Fruit fly (Drosophila melanogaster) whole organism, embryonic: Measurements from ENCODE around the gene kri.

Experiments used
- Adf1 ChIP-seq: fragments of 200-800 bp; sonication (Bioruptor generic); IDR thresholded peaks from 2 replicates; pipeline ENCODE4 v1.3.6; 2022; ENCODE audit warnings: missing biosample characterization, missing genetic modification characterization
- CG10959 ChIP-seq: fragments of 200-800 bp; sonication (Bioruptor generic); IDR thresholded peaks from 2 replicates; pipeline ENCODE4 v1.3.6; 2022; ENCODE audit warnings: missing biosample characterization, missing genetic modification characterization
- CG11695 ChIP-seq: fragments of 200-800 bp; sonication (Bioruptor generic); IDR thresholded peaks from 3 replicates; pipeline ENCODE4 v1.3.6; 2022; ENCODE audit warnings: missing biosample characterization, missing genetic modification characterization
- CG13123 ChIP-seq: fragments of 200-800 bp; sonication (Bioruptor generic); optimal IDR thresholded peaks from 2 replicates; lab custom pipeline; 2016; ENCODE audit warnings: missing biosample characterization, missing genetic modification characterization
- CG13775 ChIP-seq: fragments of 200-800 bp; sonication (Bioruptor generic); optimal IDR thresholded peaks from 3 replicates; lab custom pipeline; 2017; ENCODE audit warnings: missing biosample characterization, mild to moderate bottlenecking, missing genetic modification characterization
- CG15479 ChIP-seq: fragments of 200-800 bp; sonication (Bioruptor generic); optimal IDR thresholded peaks from 3 replicates; lab custom pipeline; 2019; ENCODE audit warnings: missing biosample characterization, mild to moderate bottlenecking, missing genetic modification characterization, moderate library complexity
- CG15601 ChIP-seq: fragments of 200-800 bp; sonication (Bioruptor generic); optimal IDR thresholded peaks from 3 replicates; lab custom pipeline; 2019; ENCODE audit warnings: missing biosample characterization, mild to moderate bottlenecking, missing genetic modification characterization, moderate library complexity
- CG16813 ChIP-seq: fragments of 200-800 bp; sonication (Bioruptor generic); IDR thresholded peaks from 3 replicates; pipeline ENCODE4 v1.3.6; 2022; ENCODE audit warnings: missing biosample characterization, missing genetic modification characterization; ENCODE audit not compliant: partially characterized antibody
- CG17328 ChIP-seq: fragments of 200-800 bp; sonication (Bioruptor generic); IDR thresholded peaks from 2 replicates; pipeline ENCODE4 v1.3.6; 2022; ENCODE audit warnings: missing biosample characterization, missing genetic modification characterization
- CG17829 ChIP-seq: fragments of 200-800 bp; optimal IDR thresholded peaks from 2 replicates; lab custom pipeline; 2019; ENCODE audit warnings: missing biosample characterization, mild to moderate bottlenecking, missing genetic modification characterization, moderate library complexity
- CG2199 ChIP-seq: fragments of 200-800 bp; sonication (Bioruptor generic); IDR thresholded peaks from 3 replicates; pipeline ENCODE4 v1.3.6; 2022; ENCODE audit warnings: missing biosample characterization, missing genetic modification characterization
- CG34376 ChIP-seq: fragments of 200-800 bp; sonication (Bioruptor generic); optimal IDR thresholded peaks from 2 replicates; lab custom pipeline; 2018; ENCODE audit warnings: missing biosample characterization, mild to moderate bottlenecking, missing genetic modification characterization
- CG3847 ChIP-seq: fragments of 200-800 bp; sonication (Bioruptor generic); IDR thresholded peaks from 2 replicates; pipeline ENCODE4 v1.3.6; 2022; ENCODE audit warnings: missing biosample characterization, missing genetic modification characterization
- CG4707 ChIP-seq: fragments of 200-800 bp; sonication (Bioruptor generic); optimal IDR thresholded peaks from 2 replicates; lab custom pipeline; 2018; ENCODE audit warnings: missing biosample characterization, mild to moderate bottlenecking, missing genetic modification characterization, moderate library complexity
- CG6272 ChIP-seq: fragments of 200-800 bp; sonication (Bioruptor generic); IDR thresholded peaks from 2 replicates; pipeline ENCODE4 v1.3.6; 2022; ENCODE audit warnings: missing biosample characterization, missing genetic modification characterization
- CG6689 ChIP-seq: fragments of 200-800 bp; sonication (Bioruptor generic); IDR thresholded peaks from 2 replicates; pipeline ENCODE4 v1.3.6; 2022; ENCODE audit warnings: missing biosample characterization, missing genetic modification characterization
- CG6791 ChIP-seq: fragments of 200-800 bp; sonication (Bioruptor generic); IDR thresholded peaks from 3 replicates; pipeline ENCODE4 v1.3.6; 2022; ENCODE audit warnings: missing biosample characterization, missing genetic modification characterization; ENCODE audit not compliant: partially characterized antibody
- CG6813 ChIP-seq: fragments of 200-800 bp; sonication (Bioruptor generic); optimal IDR thresholded peaks from 2 replicates; lab custom pipeline; 2017; ENCODE audit warnings: missing biosample characterization, missing genetic modification characterization, mild to moderate bottlenecking, moderate library complexity, missing genetic modification reagents
- CG7745 ChIP-seq: fragments of 200-800 bp; sonication (Bioruptor generic); optimal IDR thresholded peaks from 2 replicates; lab custom pipeline; 2018; ENCODE audit warnings: missing biosample characterization, mild to moderate bottlenecking, missing genetic modification characterization, moderate library complexity
- CG7786 ChIP-seq: fragments of 200-800 bp; sonication (Bioruptor generic); optimal IDR thresholded peaks from 2 replicates; lab custom pipeline; 2016; ENCODE audit warnings: missing biosample characterization, missing genetic modification characterization
- CG8290 ChIP-seq, 3 experiments: fragments of 200-800 bp; sonication (Bioruptor generic); optimal IDR thresholded peaks; 2 replicates each; lab custom pipeline; 2016 to 2019; ENCODE audit warnings: missing biosample characterization in 3 of 3, missing genetic modification characterization in 3 of 3, mild to moderate bottlenecking in 2 of 3, moderate library complexity in 1 of 3
- CG8478 ChIP-seq: fragments of >200 bp; optimal IDR thresholded peaks from 2 replicates; lab custom pipeline; 2018
- CG8765 ChIP-seq: fragments of 200-800 bp; sonication (Bioruptor generic); IDR thresholded peaks from 2 replicates; pipeline ENCODE4 v1.3.6; 2022; ENCODE audit warnings: missing biosample characterization, missing genetic modification characterization
- CG9817 ChIP-seq: fragments of 200-800 bp; sonication (Bioruptor generic); optimal IDR thresholded peaks from 2 replicates; lab custom pipeline; 2018; ENCODE audit warnings: missing biosample characterization, mild to moderate bottlenecking, missing genetic modification characterization, moderate library complexity
- Hr3 ChIP-seq: fragments of 200-800 bp; sonication (Bioruptor generic); optimal IDR thresholded peaks from 3 replicates; lab custom pipeline; 2016; ENCODE audit warnings: missing biosample characterization, missing genetic modification characterization
- Nf-YC ChIP-seq: fragments of 200-800 bp; optimal IDR thresholded peaks from 3 replicates; lab custom pipeline; 2019; ENCODE audit warnings: missing biosample characterization, mild to moderate bottlenecking, missing genetic modification characterization, moderate library complexity
- Optix ChIP-seq: fragments of 200-800 bp; sonication (Bioruptor generic); IDR thresholded peaks from 3 replicates; pipeline ENCODE4 v1.3.6; 2022; ENCODE audit warnings: missing biosample characterization, missing genetic modification characterization
- Rfx ChIP-seq: fragments of 200-800 bp; sonication (Bioruptor generic); IDR thresholded peaks from 2 replicates; pipeline ENCODE4 v1.3.6; 2022; ENCODE audit warnings: missing biosample characterization, missing genetic modification characterization
- Stat92E ChIP-seq, 3 experiments: fragments of >200 bp in 2 of 3; fragments of 200-800 bp in 1 of 3; sonication (Bioruptor generic) in 1 of 3; optimal IDR thresholded peaks; 2 replicates each; lab custom pipeline; 2017 to 2019; ENCODE audit warnings: missing biosample characterization in 3 of 3, missing genetic modification characterization in 3 of 3, mild to moderate bottlenecking in 1 of 3, moderate library complexity in 1 of 3
- Xrp1 ChIP-seq: fragments of 200-800 bp; sonication (Bioruptor generic); IDR thresholded peaks from 2 replicates; pipeline ENCODE4 v1.3.6; 2022; ENCODE audit warnings: missing biosample characterization, missing genetic modification characterization
- cas ChIP-seq: fragments of 200-800 bp; sonication (Bioruptor generic); IDR thresholded peaks from 2 replicates; pipeline ENCODE4 v1.3.6; 2022; ENCODE audit warnings: missing biosample characterization, missing genetic modification characterization
- cato ChIP-seq: fragments of 200-800 bp; sonication (Bioruptor generic); optimal IDR thresholded peaks from 2 replicates; lab custom pipeline; 2016; ENCODE audit warnings: missing biosample characterization, missing genetic modification characterization, borderline replicate concordance
- chm ChIP-seq: fragments of 200-800 bp; sonication (Bioruptor generic); IDR thresholded peaks from 2 replicates; pipeline ENCODE4 v1.3.6; 2022; ENCODE audit warnings: missing biosample characterization, missing genetic modification characterization
- ci ChIP-seq: fragments of 200-800 bp; sonication (Bioruptor generic); IDR thresholded peaks from 3 replicates; pipeline ENCODE4 v1.3.6; 2022; ENCODE audit warnings: missing biosample characterization, missing genetic modification characterization
- da ChIP-seq: fragments of 200-800 bp; sonication (Bioruptor generic); optimal IDR thresholded peaks from 2 replicates; lab custom pipeline; 2016; ENCODE audit warnings: missing biosample characterization, missing genetic modification characterization
- exex ChIP-seq: fragments of 200-800 bp; sonication (Bioruptor generic); optimal IDR thresholded peaks from 4 replicates; lab custom pipeline; 2018; ENCODE audit warnings: missing biosample characterization, mild to moderate bottlenecking, missing genetic modification characterization, moderate library complexity
- gcm ChIP-seq: fragments of 200-800 bp; sonication (Bioruptor generic); optimal IDR thresholded peaks from 2 replicates; lab custom pipeline; 2019; ENCODE audit warnings: missing biosample characterization, mild to moderate bottlenecking, missing genetic modification characterization, moderate library complexity
- gfzf ChIP-seq: fragments of 200-800 bp; sonication (Bioruptor generic); optimal IDR thresholded peaks from 2 replicates; lab custom pipeline; 2016; ENCODE audit warnings: missing biosample characterization, mild to moderate bottlenecking, missing genetic modification characterization, moderate library complexity
- grn ChIP-seq: fragments of 200-800 bp; sonication (Bioruptor generic); optimal IDR thresholded peaks from 3 replicates; lab custom pipeline; 2017; ENCODE audit warnings: missing biosample characterization, missing genetic modification characterization
- gt ChIP-seq: fragments of 200-800 bp; sonication (Bioruptor generic); IDR thresholded peaks from 2 replicates; pipeline ENCODE4 v1.3.6; 2022; ENCODE audit warnings: missing biosample characterization, missing genetic modification characterization
- jumu ChIP-seq: fragments of 200-800 bp; sonication (Bioruptor generic); optimal IDR thresholded peaks from 3 replicates; lab custom pipeline; 2016; ENCODE audit warnings: missing biosample characterization, missing genetic modification characterization
- lab ChIP-seq: fragments of 200-800 bp; sonication (Bioruptor generic); optimal IDR thresholded peaks from 3 replicates; lab custom pipeline; 2017; ENCODE audit warnings: missing biosample characterization, missing genetic modification characterization, mild to moderate bottlenecking, moderate library complexity, missing genetic modification reagents
- mirr ChIP-seq: fragments of 200-800 bp; sonication (Bioruptor generic); optimal IDR thresholded peaks from 3 replicates; lab custom pipeline; 2018; ENCODE audit warnings: missing biosample characterization, mild to moderate bottlenecking, missing genetic modification characterization
- nerfin-1 ChIP-seq: fragments of 200-800 bp; sonication (Bioruptor generic); optimal IDR thresholded peaks from 3 replicates; lab custom pipeline; 2019; ENCODE audit warnings: missing biosample characterization, mild to moderate bottlenecking, missing genetic modification characterization, moderate library complexity
- pb ChIP-seq: fragments of 200-800 bp; sonication (Bioruptor generic); optimal IDR thresholded peaks from 3 replicates; lab custom pipeline; 2016; ENCODE audit warnings: missing biosample characterization, missing genetic modification characterization
- phol ChIP-seq: fragments of 200-800 bp; sonication (Bioruptor generic); optimal IDR thresholded peaks from 3 replicates; lab custom pipeline; 2018; ENCODE audit warnings: missing biosample characterization, mild to moderate bottlenecking, missing genetic modification characterization, moderate library complexity
- ro ChIP-seq: fragments of 200-800 bp; sonication (Bioruptor generic); IDR thresholded peaks from 2 replicates; pipeline ENCODE4 v1.3.6; 2022; ENCODE audit warnings: missing biosample characterization, missing genetic modification characterization
- scrt ChIP-seq: fragments of 200-800 bp; sonication (Bioruptor generic); optimal IDR thresholded peaks from 2 replicates; lab custom pipeline; 2018; ENCODE audit warnings: missing biosample characterization, mild to moderate bottlenecking, missing genetic modification characterization, moderate library complexity
- sd ChIP-seq: fragments of 200-800 bp; sonication (Bioruptor generic); optimal IDR thresholded peaks from 3 replicates; lab custom pipeline; 2018; ENCODE audit warnings: missing biosample characterization, mild to moderate bottlenecking, missing genetic modification characterization, moderate library complexity
- wdn ChIP-seq: fragments of 200-800 bp; sonication (Bioruptor generic); IDR thresholded peaks from 2 replicates; pipeline ENCODE4 v1.3.6; 2022; ENCODE audit warnings: missing biosample characterization, missing genetic modification characterization

The kri gene

dm6 chr3L:5809642-5810279 is 1.0 kb upstream of the kri start (continued):
- TF ChIP-seq Hr3 (GFP tag; lab: Kevin White, UChicago) (no peak), wdn (GFP tag; lab: Robert Waterston, UW) (no peak), CG8478 (no peak), CG8765 (GFP tag; lab: Robert Waterston, UW) (no peak; the same call in 1 of the 2 replicates), scrt (GFP tag; lab: Kevin White, UChicago) (no peak), cato (GFP tag; lab: Kevin White, UChicago) (no peak), CG6813 (GFP tag; lab: Kevin White, UChicago) (no peak), CG15601 (tag; lab: Kevin White, UChicago) (no peak), CG16813 (GFP tag; lab: Robert Waterston, UW) (no peak), CG3847 (GFP tag; lab: Robert Waterston, UW) (no peak), Stat92E (GFP tag; optimal IDR thresholded peaks at IDR 0.05; lab: Kevin White, UChicago) (no peak), Optix (GFP tag; lab: Robert Waterston, UW) (no peak), CG8290 (GFP tag; optimal IDR thresholded peaks at IDR 0.05; lab: Kevin White, UChicago) (no peak), CG8290 (tag; optimal IDR thresholded peaks at IDR 0.05; lab: Kevin White, UChicago) (peak in 1 of 2 experiments; percentile 5), gcm (no peak), gfzf (no peak), ci (no peak), lab (GFP tag; lab: Kevin White, UChicago) (peak; percentile 74), Adf1 (GFP tag; lab: Robert Waterston, UW) (peak; percentile 45), CG6791 (GFP tag; lab: Robert Waterston, UW) (no peak), mirr (GFP tag; lab: Kevin White, UChicago) (peak; percentile 71), sd (tag; lab: Kevin White, UChicago) (peak; percentile 59), CG13123 (GFP tag; lab: Kevin White, UChicago) (no peak), CG2199 (GFP tag; lab: Robert Waterston, UW) (no peak), pb (GFP tag; lab: Kevin White, UChicago) (no peak), grn (GFP tag; lab: Kevin White, UChicago) (peak; percentile 97), chm (GFP tag; lab: Robert Waterston, UW) (0 out of 2 replicates have a peak, but pooled peaks have one; percentile 16), cas (no peak), exex (tag; lab: Kevin White, UChicago) (peak; percentile 92), CG13775 (GFP tag; lab: Kevin White, UChicago) (no peak), CG6689 (no peak), ro (GFP tag; lab: Robert Waterston, UW) (no peak), CG11695 (GFP tag; lab: Robert Waterston, UW) (no peak), CG7745 (tag; lab: Kevin White, UChicago) (peak; percentile 67), CG7786 (GFP tag; lab: Kevin White, UChicago) (no peak), phol (tag; lab: Kevin White, UChicago) (no peak), CG4707 (GFP tag; lab: Kevin White, UChicago) (no peak), Xrp1 (GFP tag; lab: Robert Waterston, UW) (no peak), Rfx (no peak), CG6272 (GFP tag; lab: Robert Waterston, UW) (no peak), da (GFP tag; lab: Kevin White, UChicago) (peak; percentile 33), Nf-YC (tag; lab: Kevin White, UChicago) (peak; percentile 80), CG17328 (GFP tag; lab: Robert Waterston, UW) (no peak), CG34376 (peak; percentile 95), CG17829 (tag; lab: Kevin White, UChicago) (no peak), nerfin-1 (tag; lab: Kevin White, UChicago) (no peak), jumu (GFP tag; lab: Kevin White, UChicago) (no peak), CG9817 (no peak), gt (GFP tag; lab: Robert Waterston, UW) (no peak), CG10959 (GFP tag; lab: Robert Waterston, UW) (no peak), CG15479 (GFP tag; lab: Kevin White, UChicago) (peak; percentile 91)
